Fruit fly (Drosophila melanogaster) whole organism, adult: ENCODE results near the gene CG5790.

ENCODE experiments used
- CG12768 ChIP-seq: fragments of 200-800 bp; sonication (Bioruptor generic); optimal IDR thresholded peaks from 2 replicates; lab custom pipeline; 2017; ENCODE audit warnings: missing biosample characterization, missing genetic modification characterization, mild to moderate bottlenecking, moderate library complexity, missing genetic modification reagents
- CG14711 ChIP-seq: fragments of 200-800 bp; sonication (Bioruptor generic); optimal IDR thresholded peaks from 2 replicates; lab custom pipeline; 2018; ENCODE audit warnings: missing biosample characterization, mild to moderate bottlenecking, missing genetic modification characterization, moderate library complexity
- CG33017 ChIP-seq: fragments of 200-800 bp; sonication (Bioruptor generic); optimal IDR thresholded peaks from 2 replicates; lab custom pipeline; 2018; ENCODE audit warnings: missing biosample characterization, mild to moderate bottlenecking, missing genetic modification characterization, moderate library complexity
- Crg-1 ChIP-seq: fragments of 200-800 bp; sonication (Bioruptor generic); optimal IDR thresholded peaks from 2 replicates; lab custom pipeline; 2016; ENCODE audit warnings: missing biosample characterization, missing genetic modification characterization
- Mnt ChIP-seq: fragments of 200-800 bp; sonication (Bioruptor generic); optimal IDR thresholded peaks from 2 replicates; lab custom pipeline; 2016; ENCODE audit warnings: missing biosample characterization, mild to moderate bottlenecking, missing genetic modification characterization
- bab1 ChIP-seq: fragments of 200-800 bp; sonication (Bioruptor generic); optimal IDR thresholded peaks from 3 replicates; lab custom pipeline; 2019; ENCODE audit warnings: missing biosample characterization, mild to moderate bottlenecking, missing genetic modification characterization, moderate library complexity
- cic ChIP-seq: fragments of 200-800 bp; sonication (Bioruptor generic); optimal IDR thresholded peaks from 2 replicates; lab custom pipeline; 2017; ENCODE audit warnings: missing biosample characterization, mild to moderate bottlenecking, missing genetic modification characterization, moderate library complexity
- cnc ChIP-seq, 2 experiments: fragments of >200 bp; optimal IDR thresholded peaks; 2 replicates each; lab custom pipeline; 2017
- kay ChIP-seq: fragments of 200-800 bp; sonication (Bioruptor generic); peaks from one replicate; lab custom pipeline; 2016; ENCODE audit warnings: missing biosample characterization, missing genetic modification characterization, borderline replicate concordance
- pad ChIP-seq: fragments of 200-800 bp; sonication (Bioruptor generic); optimal IDR thresholded peaks from 3 replicates; lab custom pipeline; 2017; ENCODE audit warnings: missing biosample characterization, missing genetic modification characterization, mild to moderate bottlenecking, moderate library complexity, missing genetic modification reagents
- tj ChIP-seq: fragments of 200-800 bp; sonication (Bioruptor generic); optimal IDR thresholded peaks from 3 replicates; lab custom pipeline; 2017; ENCODE audit warnings: missing biosample characterization, mild to moderate bottlenecking, missing genetic modification characterization, moderate library complexity

DNA sequence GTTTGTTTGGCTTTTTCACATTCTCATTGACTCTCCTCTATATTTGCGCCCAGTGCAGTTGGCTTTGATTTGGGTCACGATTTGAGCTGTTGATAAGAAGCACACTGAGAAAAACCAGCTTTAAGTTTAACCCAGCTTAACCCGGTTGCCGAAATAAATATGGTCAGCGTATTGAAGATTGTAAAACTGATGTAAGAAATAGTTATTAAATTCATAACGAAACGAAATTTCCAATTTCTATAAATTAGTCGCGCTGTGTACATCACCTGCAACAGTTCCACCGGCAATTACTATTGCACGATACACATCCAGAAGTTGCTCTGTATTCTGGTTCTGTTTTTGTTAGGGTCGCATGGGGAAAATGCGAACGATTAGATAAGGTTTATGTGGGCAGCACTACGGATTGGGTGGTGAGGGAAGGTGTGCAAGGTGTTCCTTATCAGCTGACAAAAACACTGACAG is 30.5 kb downstream of the CG5790 start:
- peak; percentile 76 for TF ChIP-seq CG12768 (GFP tag; lab: Kevin White, UChicago)
- no peak for TF ChIP-seq cnc (optimal IDR thresholded peaks at IDR 0.05; lab: Kevin White, UChicago)
- TF ChIP-seq Crg-1 (GFP tag; lab: Kevin White, UChicago): peak; percentile 37
- TF ChIP-seq tj (GFP tag; lab: Kevin White, UChicago): peak; percentile 41
- TF ChIP-seq CG33017 (tag; lab: Kevin White, UChicago): peak; percentile 79
- TF ChIP-seq bab1: peak; percentile 41
- TF ChIP-seq cic (GFP tag; lab: Kevin White, UChicago): peak; percentile 20
- peak; percentile 59 for TF ChIP-seq kay (GFP tag; lab: Kevin White, UChicago)
- TF ChIP-seq Mnt (GFP tag; lab: Kevin White, UChicago): peak; percentile 63
- peak; percentile 30 for TF ChIP-seq pad (GFP tag; lab: Kevin White, UChicago)
- peak; percentile 63 for TF ChIP-seq CG14711 (tag; lab: Kevin White, UChicago)
